Worm (Caenorhabditis elegans) whole organism, L4 larva: ENCODE data around the gene cnc-7.

Experiments used
- dve-1 ChIP-seq: sonication (generic microtip); optimal IDR thresholded peaks from 2 replicates; lab custom pipeline; 2017; ENCODE audit warnings: antibody characterized with exemption, mild to moderate bottlenecking, missing genetic modification characterization, missing compliant biosample characterization; ENCODE audit not compliant: insufficient read depth
- egl-27 ChIP-seq: sonication (generic microtip); optimal IDR thresholded peaks from 3 replicates; lab custom pipeline; 2017; ENCODE audit warnings: missing biosample characterization, missing genetic modification reagents, missing genetic modification characterization
- nhr-102 ChIP-seq: sonication (generic microtip); optimal IDR thresholded peaks from 2 replicates; lab custom pipeline; 2016; ENCODE audit warnings: mild to moderate bottlenecking, missing genetic modification characterization, moderate library complexity, missing compliant biosample characterization
- nhr-237 ChIP-seq: sonication (generic microtip); optimal IDR thresholded peaks from 2 replicates; lab custom pipeline; 2017; ENCODE audit warnings: missing biosample characterization, missing genetic modification characterization
- nhr-76 ChIP-seq: fragments of 150-350 bp; optimal IDR thresholded peaks from 2 replicates; lab custom pipeline; 2014; ENCODE audit warnings: missing biosample characterization, missing genetic modification characterization
- skn-1 ChIP-seq: fragments of 150-350 bp; optimal IDR thresholded peaks from 2 replicates; lab custom pipeline; 2014; ENCODE audit warnings: missing biosample characterization, missing genetic modification characterization
- tra-1 ChIP-seq: fragments of 200-800 bp; sonication (Bioruptor generic); IDR thresholded peaks from 2 replicates; pipeline ENCODE4 v1.3.6; 2022; ENCODE audit warnings: missing genetic modification reagents, missing genetic modification characterization, missing compliant biosample characterization
- unc-62 ChIP-seq, 3 experiments: fragments of 150-350 bp in 1 of 3; sonication (generic microtip); optimal IDR thresholded peaks in 2 of 3; peaks in 1 of 3; 1 replicate in 1 of 3; 2 replicates in 2 of 3; lab custom pipeline; 2014 to 2017; ENCODE audit warnings: missing biosample characterization in 3 of 3, missing genetic modification characterization in 3 of 3, missing genetic modification reagents in 3 of 3, missing genotype in 1 of 3

- TF ChIP-seq nhr-76 (no peak), nhr-237 (tag; lab: Kevin White, UChicago) (no peak), skn-1 (tag; lab: Kevin White, UChicago) (no peak), nhr-102 (tag; lab: Kevin White, UChicago) (no peak), tra-1 (no peak), egl-27 (tag; lab: Kevin White, UChicago) (no peak), dve-1 (no peak), unc-62 (GFP tag; optimal IDR thresholded peaks at IDR 0.05 in 1 of 2; lab: Kevin White, UChicago) (no peak), unc-62 (tag; optimal IDR thresholded peaks at IDR 0.05; lab: Kevin White, UChicago) (no peak)
Observed at ce11 chrV:20425183-20425400, 31.2 kb downstream of the cnc-7 start, which contains the start of the genes fce-2 and F48F5.8.
